Fruit fly (Drosophila melanogaster): ENCODE data around the gene Nmdmc.

Nmdmc gene

dm6 chr3R:9030006-9030749, 20.2 kb downstream of the Nmdmc start (continued):
- no peak for TF ChIP-seq az2 (GFP tag; optimal IDR thresholded peaks at IDR 0.05)
- no peak for TF ChIP-seq trh (GFP tag; optimal IDR thresholded peaks at IDR 0.05)
- TF ChIP-seq CG7987 (GFP tag; optimal IDR thresholded peaks at IDR 0.05) = no peak
- TF ChIP-seq Sry-β (GFP tag; optimal IDR thresholded peaks at IDR 0.05) = no peak
- no peak for TF ChIP-seq lbe (GFP tag; optimal IDR thresholded peaks at IDR 0.05)
- no peak for TF ChIP-seq CrebB (tag; optimal IDR thresholded peaks at IDR 0.05)
- no peak for TF ChIP-seq D19B (GFP tag; optimal IDR thresholded peaks at IDR 0.05)
- TF ChIP-seq aop (GFP tag; IDR thresholded peaks at IDR 0.05) = no peak
- TF ChIP-seq CG9797 (GFP tag; optimal IDR thresholded peaks at IDR 0.05) = no peak
- TF ChIP-seq CG10543 (GFP tag; optimal IDR thresholded peaks at IDR 0.05) = peak; percentile 3
- TF ChIP-seq kni (GFP tag; optimal IDR thresholded peaks at IDR 0.05) = peak; percentile 32
- TF ChIP-seq CG7556 (GFP tag; optimal IDR thresholded peaks at IDR 0.05) = no peak
- no peak for TF ChIP-seq Side (GFP tag; optimal IDR thresholded peaks at IDR 0.05)
- TF ChIP-seq CG10321 (GFP tag; IDR thresholded peaks at IDR 0.05) = no peak
- TF ChIP-seq vnd (GFP tag; IDR thresholded peaks at IDR 0.05; ENCODE audit: partially characterized antibody) = no peak
- TF ChIP-seq pum (GFP tag; optimal IDR thresholded peaks at IDR 0.05) = no peak
- TF ChIP-seq CG15269 (tag; optimal IDR thresholded peaks at IDR 0.05) = no peak
- TF ChIP-seq otp (GFP tag; IDR thresholded peaks at IDR 0.05) = no peak
- no peak for TF ChIP-seq C15 (GFP tag; IDR thresholded peaks at IDR 0.05)
- TF ChIP-seq HHEX (GFP tag; optimal IDR thresholded peaks at IDR 0.05) = no peak
- TF ChIP-seq CG4617 (GFP tag; optimal IDR thresholded peaks at IDR 0.05; ENCODE audit: borderline replicate concordance) = no peak
- TF ChIP-seq mld (GFP tag; IDR thresholded peaks at IDR 0.05; ENCODE audit: partially characterized antibody) = no peak
- 0 out of 2 replicates have a peak, but pooled peaks have one; percentile 29 for TF ChIP-seq chm (GFP tag; IDR thresholded peaks at IDR 0.05)
- TF ChIP-seq sob (GFP tag; IDR thresholded peaks at IDR 0.05) = no peak
- TF ChIP-seq Sox102F (GFP tag; optimal IDR thresholded peaks at IDR 0.05) = no peak
- no peak for TF ChIP-seq caup (GFP tag; optimal IDR thresholded peaks at IDR 0.05; ENCODE audit: severe bottlenecking)
- no peak for TF ChIP-seq sisA (GFP tag; IDR thresholded peaks at IDR 0.05)
- no peak for TF ChIP-seq CG11560 (tag; IDR thresholded peaks at IDR 0.05)
- no peak for TF ChIP-seq CG12219 (GFP tag; optimal IDR thresholded peaks at IDR 0.05)
- no peak for TF ChIP-seq crp (GFP tag; optimal IDR thresholded peaks at IDR 0.05)
- no peak for TF ChIP-seq D (optimal IDR thresholded peaks at IDR 0.05)
- no peak for TF ChIP-seq D (GFP tag; optimal IDR thresholded peaks at IDR 0.05)
- TF ChIP-seq corto (GFP tag; optimal IDR thresholded peaks at IDR 0.05) = no peak
- no peak for TF ChIP-seq CG10431 (GFP tag; optimal IDR thresholded peaks at IDR 0.05)
- TF ChIP-seq Bdp1 (GFP tag; optimal IDR thresholded peaks at IDR 0.05) = no peak
- no peak for TF ChIP-seq CG8290 (GFP tag; optimal IDR thresholded peaks at IDR 0.05)
- no peak for TF ChIP-seq CG8290 (tag; optimal IDR thresholded peaks at IDR 0.05)
- peak; percentile 11 for TF ChIP-seq grn (GFP tag; optimal IDR thresholded peaks at IDR 0.05)
- peak; percentile 63 for TF ChIP-seq sens (GFP tag)
- TF ChIP-seq pfk (GFP tag; optimal IDR thresholded peaks at IDR 0.05) = no peak
- TF ChIP-seq CG17912 (GFP tag; optimal IDR thresholded peaks at IDR 0.05) = no peak
- TF ChIP-seq HmgD (GFP tag; optimal IDR thresholded peaks at IDR 0.05) = no peak
- no peak for TF ChIP-seq z (GFP tag; IDR thresholded peaks at IDR 0.05)
- no peak for TF ChIP-seq salm (tag; optimal IDR thresholded peaks at IDR 0.05)
- no peak for TF ChIP-seq ab (GFP tag; optimal IDR thresholded peaks at IDR 0.05)
- no peak for TF ChIP-seq NC2β (GFP tag; optimal IDR thresholded peaks at IDR 0.05)
- TF ChIP-seq zen (tag; optimal IDR thresholded peaks at IDR 0.05) = peak; percentile 74
- no peak for TF ChIP-seq abd-A (tag; optimal IDR thresholded peaks at IDR 0.05)
- no peak for TF ChIP-seq Fer2 (tag; optimal IDR thresholded peaks at IDR 0.05)
- peak; percentile 27 for TF ChIP-seq CG13894 (tag; optimal IDR thresholded peaks at IDR 0.05)

Measured in whole organism, embryonic.